Fruit fly (Drosophila melanogaster) ovary, adult (tissue): Measurements from ENCODE around the gene SPR.
A peak's percentile ranks its signal among the peaks of the same experiment; 100 is the strongest.

Experiments used
- CG17801 ChIP-seq: fragments of 200-800 bp; optimal IDR thresholded peaks from 2 replicates; lab custom pipeline; 2019; ENCODE audit warnings: missing biosample characterization, mild to moderate bottlenecking, missing genetic modification characterization, moderate library complexity; ENCODE audit not compliant: partially characterized antibody

SPR gene

dm6 chrX:5446404-5446803 lies at the start of gene SPR:
Gene SPR, plus strand, starts transcription at chrX:5446656.
- no peak for TF ChIP-seq CG17801 (GFP tag; lab: Kevin White, UChicago)

DNA sequence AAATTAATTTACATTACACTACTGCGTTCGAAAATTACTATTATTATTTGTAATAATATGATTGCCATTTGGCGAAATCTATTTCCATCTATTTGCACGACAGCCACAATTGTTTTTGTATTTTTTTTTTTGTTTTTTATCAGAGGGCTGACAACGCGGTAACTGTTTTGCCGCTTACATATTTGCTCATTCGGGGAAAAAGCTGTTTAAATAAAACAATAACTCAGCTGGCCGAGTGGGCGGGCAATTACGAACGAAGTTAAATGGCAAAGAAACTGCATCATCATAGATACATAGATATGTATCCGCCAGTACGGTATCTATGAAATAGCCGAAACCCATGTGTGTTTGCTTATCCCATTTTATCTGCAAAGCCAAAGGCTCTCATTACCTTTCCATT lies 37.6 kb upstream of the SPR start:
- TF ChIP-seq CG17801 (GFP tag; lab: Kevin White, UChicago) = no peak

- TF ChIP-seq CG17801 (GFP tag; lab: Kevin White, UChicago) = no peak
These were observed 35.7 kb upstream of the SPR start, which contains the start of gene NAAT1 for dm6 chrX:5410749-5411148. Gene NAAT1, minus strand, starts transcription at chrX:5410849.

DNA sequence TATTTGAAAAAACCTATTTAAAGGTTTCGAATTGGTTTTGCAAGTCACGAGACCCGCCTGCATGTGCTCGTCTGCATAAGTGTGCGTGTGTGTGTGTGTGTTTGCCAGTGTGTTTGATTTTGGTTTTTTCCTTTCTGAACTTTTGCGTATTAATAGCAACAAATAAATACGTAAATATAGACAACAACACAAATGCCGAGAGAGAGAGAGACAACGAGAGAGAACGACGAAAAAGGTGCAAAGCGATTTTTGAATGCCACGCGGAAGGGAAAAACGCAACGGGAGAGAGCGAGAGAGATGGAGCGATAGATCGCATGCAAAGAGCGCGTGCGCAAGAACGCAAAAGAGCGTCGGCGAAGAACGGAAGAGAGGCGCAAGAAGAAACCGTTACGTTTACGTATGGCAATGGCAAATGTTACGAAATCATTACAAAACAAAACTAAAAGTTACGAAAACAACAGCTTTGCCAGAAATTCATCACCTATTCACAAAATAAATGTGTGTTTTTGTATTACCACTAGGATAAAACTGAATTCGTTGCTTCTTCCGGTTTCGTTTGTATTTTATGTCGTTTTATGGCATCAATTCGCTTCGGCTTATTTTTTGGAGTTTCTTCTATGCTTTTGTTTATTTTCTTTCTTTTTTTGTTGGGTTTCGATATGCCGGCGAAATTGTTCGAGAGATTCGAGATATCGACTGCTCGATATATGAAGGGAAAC lies 28.5 kb upstream of the SPR start:
- no peak for TF ChIP-seq CG17801 (GFP tag; lab: Kevin White, UChicago)

DNA sequence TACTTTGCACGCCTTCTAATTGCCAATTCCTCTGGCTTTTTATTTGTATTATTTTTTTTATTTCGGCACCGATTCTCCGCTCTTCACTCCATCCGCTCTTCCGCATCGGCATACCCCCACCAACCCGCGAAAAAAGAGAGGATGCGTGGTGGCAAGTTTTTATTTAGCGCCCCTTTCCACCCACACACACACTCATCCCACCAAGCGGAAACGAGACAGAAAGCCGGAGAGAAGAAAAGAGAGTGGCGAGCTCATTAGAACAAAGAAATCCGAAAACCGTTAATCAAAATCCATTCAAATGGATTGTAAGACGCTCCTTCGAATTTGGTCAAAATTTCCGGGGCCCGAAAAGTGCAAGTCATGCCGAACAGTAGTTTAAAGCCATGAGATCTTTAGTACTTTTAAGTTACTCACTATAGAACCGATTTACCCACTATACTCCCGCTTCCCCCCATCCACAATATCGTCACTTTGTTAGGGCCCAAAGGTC lies 27.9 kb upstream of the SPR start:
- TF ChIP-seq CG17801 (GFP tag; lab: Kevin White, UChicago) = no peak

- TF ChIP-seq CG17801 (GFP tag; lab: Kevin White, UChicago) = no peak
These were observed 27.2 kb upstream of the SPR start for dm6 chrX:5419045-5419901.

DNA sequence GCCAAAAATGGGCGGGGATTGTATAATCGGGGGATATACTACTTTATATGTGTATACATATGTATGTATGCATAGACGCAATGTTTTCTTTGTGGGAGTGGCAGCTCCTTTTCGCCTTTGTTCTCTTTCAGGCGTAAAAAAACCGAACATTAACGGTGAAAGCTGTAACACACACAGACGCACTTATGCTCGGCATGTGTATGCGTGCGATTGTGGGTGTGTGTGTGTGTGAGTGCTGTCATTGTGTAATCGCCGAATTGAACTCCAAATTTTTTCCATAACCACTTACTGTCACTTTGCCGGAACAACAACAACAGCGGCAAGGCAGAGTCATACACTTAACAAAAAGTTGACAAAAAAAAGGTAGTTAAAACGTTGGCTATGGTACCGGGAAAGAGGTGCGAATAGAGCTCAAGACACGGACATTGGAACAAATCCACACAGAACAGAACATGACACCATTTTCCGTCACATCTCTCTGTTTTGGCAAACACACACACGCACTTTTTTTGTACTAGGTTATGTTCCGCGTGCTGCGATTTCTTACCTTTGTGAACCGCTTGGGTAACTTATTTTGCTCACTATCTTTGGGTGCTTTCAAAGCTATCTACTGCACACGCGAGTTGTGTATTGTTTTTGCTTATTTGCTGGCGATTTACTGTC lies 26.4 kb upstream of the SPR start:
- TF ChIP-seq CG17801 (GFP tag; lab: Kevin White, UChicago) = no peak

- no peak for TF ChIP-seq CG17801 (GFP tag; lab: Kevin White, UChicago)
These were observed 25.9 kb upstream of the SPR start, which contains the start of gene spoon for dm6 chrX:5420568-5421019. Gene spoon, minus strand, starts transcription at chrX:5420867.

- TF ChIP-seq CG17801 (GFP tag; lab: Kevin White, UChicago) = no peak
These were observed 24.8 kb upstream of the SPR start, which contains the start of gene Usp16-45 for dm6 chrX:5421407-5422250. Gene Usp16-45, plus strand, starts transcription at chrX:5421533.

- TF ChIP-seq CG17801 (GFP tag; lab: Kevin White, UChicago) = no peak
These were observed 24.3 kb upstream of the SPR start for dm6 chrX:5422251-5422551.

- no peak for TF ChIP-seq CG17801 (GFP tag; lab: Kevin White, UChicago)
These were observed 19.2 kb upstream of the SPR start, which contains the start of gene CG16756 for dm6 chrX:5427261-5427660. Gene CG16756, plus strand, starts transcription at chrX:5427517.

DNA sequence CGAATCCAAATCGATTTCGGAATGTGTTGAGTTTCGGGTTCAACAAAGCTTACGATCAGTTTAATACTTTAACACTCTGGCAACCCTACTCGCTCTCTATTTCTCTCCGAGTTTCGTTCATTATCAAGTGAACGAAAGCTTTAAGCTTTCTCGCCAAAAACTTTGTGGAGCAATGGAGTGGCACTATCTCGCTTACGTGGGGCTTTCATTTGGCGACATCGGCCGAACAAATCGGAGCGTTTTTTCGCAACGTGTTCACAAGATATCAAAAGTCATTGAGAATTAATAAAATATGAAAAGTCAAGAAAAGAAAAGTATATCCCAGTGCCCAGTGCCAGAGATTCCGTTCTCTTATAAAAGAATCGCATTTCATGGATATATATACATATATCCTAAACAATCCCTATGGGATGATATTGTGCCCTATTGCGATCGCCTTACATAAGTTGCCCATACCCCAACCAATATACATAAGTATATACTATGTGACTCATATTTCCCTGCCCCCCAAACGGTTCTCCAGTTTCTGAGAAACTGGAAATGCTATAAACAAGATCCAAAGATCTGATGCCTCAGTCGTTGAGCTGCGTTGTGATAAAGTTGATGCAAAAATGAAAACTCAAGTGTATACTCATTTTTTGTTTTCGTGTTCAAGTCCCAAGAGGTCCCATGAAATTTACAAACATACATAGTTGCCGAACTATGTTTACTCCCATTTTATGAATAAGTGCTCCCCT lies 17.9 kb upstream of the SPR start:
- TF ChIP-seq CG17801 (GFP tag; lab: Kevin White, UChicago) = peak; percentile 79

DNA sequence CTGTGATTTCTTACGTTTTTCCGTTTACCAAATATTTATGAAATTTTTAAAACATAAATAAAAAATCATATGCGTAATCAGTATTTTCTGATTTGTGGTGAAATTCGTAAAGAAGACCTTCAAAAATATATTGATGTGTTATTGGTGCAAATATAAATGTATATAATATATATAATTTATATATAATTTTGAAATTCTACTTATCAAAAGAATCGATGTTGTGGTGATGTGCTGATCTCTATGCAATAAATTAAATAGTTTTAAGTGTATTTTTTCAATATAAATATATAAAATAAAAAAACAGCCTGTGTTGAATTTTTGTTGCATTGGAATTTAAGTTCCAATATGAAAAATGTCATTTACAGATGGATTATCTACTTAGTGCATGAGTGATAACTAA lies 17.2 kb upstream of the SPR start, which contains the start of gene CG15784:
TSS of gene CG15784 (plus strand) at position 301 of the 400 bp plus-strand sequence.
- no peak for TF ChIP-seq CG17801 (GFP tag; lab: Kevin White, UChicago)
